Worm (Caenorhabditis elegans) whole organism, L3 larva: Measurements from ENCODE around the gene rom-2.
A peak's percentile ranks its signal among the peaks of the same experiment; 100 is the strongest.

Experiments used
- R02D3.7 ChIP-seq: fragments of 150-350 bp; optimal IDR thresholded peaks from 2 replicates; lab custom pipeline; 2014; ENCODE audit warnings: missing biosample characterization, missing genetic modification characterization
- ZK546.5 ChIP-seq: sonication (generic microtip); optimal IDR thresholded peaks from 2 replicates; lab custom pipeline; 2017; ENCODE audit warnings: missing biosample characterization, missing genetic modification characterization
- aly-2 ChIP-seq: fragments of 150-350 bp; optimal IDR thresholded peaks from 2 replicates; lab custom pipeline; 2014; ENCODE audit warnings: missing biosample characterization, missing genetic modification characterization
- ama-1 ChIP-seq: fragments of 150-350 bp; optimal IDR thresholded peaks from 2 replicates; lab custom pipeline; 2018
- ceh-16 ChIP-seq: sonication (generic microtip); optimal IDR thresholded peaks from 2 replicates; lab custom pipeline; 2017; ENCODE audit warnings: missing biosample characterization, missing genetic modification characterization
- ceh-28 ChIP-seq: fragments of 150-350 bp; optimal IDR thresholded peaks from 2 replicates; lab custom pipeline; 2014; ENCODE audit warnings: missing biosample characterization, missing genetic modification reagents, missing genetic modification characterization
- ceh-82 ChIP-seq: fragments of 150-350 bp; optimal IDR thresholded peaks from 2 replicates; lab custom pipeline; 2014; ENCODE audit warnings: missing biosample characterization, missing genetic modification characterization
- ceh-9 ChIP-seq: sonication (generic microtip); optimal IDR thresholded peaks from 2 replicates; lab custom pipeline; 2018; ENCODE audit warnings: missing biosample characterization, missing genetic modification characterization
- daf-12 ChIP-seq: fragments of 150-350 bp; optimal IDR thresholded peaks from 2 replicates; lab custom pipeline; 2014; ENCODE audit warnings: missing biosample characterization, missing genetic modification reagents, missing genetic modification characterization
- egl-27 ChIP-seq: sonication (generic microtip); optimal IDR thresholded peaks from 4 replicates; lab custom pipeline; 2017; ENCODE audit warnings: missing biosample characterization, missing genetic modification reagents, missing genetic modification characterization
- egl-5 ChIP-seq: fragments of 150-350 bp; optimal IDR thresholded peaks from 2 replicates; lab custom pipeline; 2017; ENCODE audit warnings: missing biosample characterization, missing genetic modification reagents, missing genetic modification characterization, inconsistent platforms
- elt-1 ChIP-seq: fragments of 150-350 bp; optimal IDR thresholded peaks from 2 replicates; lab custom pipeline; 2014; ENCODE audit warnings: missing biosample characterization, missing genetic modification characterization
- elt-2 ChIP-seq: sonication (generic microtip); optimal IDR thresholded peaks from 2 replicates; lab custom pipeline; 2016; ENCODE audit warnings: missing genetic modification reagents, mild to moderate bottlenecking, missing genetic modification characterization, missing compliant biosample characterization
- elt-3 ChIP-seq, 3 experiments: fragments of 150-350 bp in 1 of 3; sonication (generic microtip) in 2 of 3; optimal IDR thresholded peaks; 2 replicates in 2 of 3; 4 replicates in 1 of 3; lab custom pipeline; 2014 to 2017; ENCODE audit warnings: missing biosample characterization in 3 of 3, missing genetic modification characterization in 3 of 3
- eor-1 ChIP-seq, 2 experiments: fragments of 150-350 bp; optimal IDR thresholded peaks; 2 replicates each; lab custom pipeline; 2014 to 2018; ENCODE audit warnings: missing biosample characterization in 2 of 2, missing genetic modification characterization in 2 of 2
- fkh-10 ChIP-seq: sonication (generic microtip); optimal IDR thresholded peaks from 2 replicates; lab custom pipeline; 2017; ENCODE audit warnings: missing biosample characterization, missing genetic modification reagents, missing genetic modification characterization
- fkh-2 ChIP-seq: fragments of 150-350 bp; optimal IDR thresholded peaks from 2 replicates; lab custom pipeline; 2014; ENCODE audit warnings: missing biosample characterization, missing genetic modification reagents, missing genetic modification characterization
- fos-1 ChIP-seq: fragments of 150-350 bp; optimal IDR thresholded peaks from 2 replicates; lab custom pipeline; 2014; ENCODE audit warnings: missing biosample characterization, missing genetic modification characterization
- hmg-11 ChIP-seq: sonication (generic microtip); optimal IDR thresholded peaks from 2 replicates; lab custom pipeline; 2016; ENCODE audit warnings: missing genetic modification characterization, missing compliant biosample characterization
- jun-1 ChIP-seq: fragments of 150-350 bp; optimal IDR thresholded peaks from 2 replicates; lab custom pipeline; 2014; ENCODE audit warnings: missing biosample characterization, missing genetic modification reagents, missing genetic modification characterization
- lin-15B ChIP-seq: fragments of 150-350 bp; optimal IDR thresholded peaks from 2 replicates; lab custom pipeline; 2014; ENCODE audit warnings: missing biosample characterization, missing genetic modification characterization
- lin-39 ChIP-seq: fragments of 150-350 bp; optimal IDR thresholded peaks from 2 replicates; lab custom pipeline; 2018; ENCODE audit warnings: missing biosample characterization, missing genetic modification reagents, missing genetic modification characterization
- lsy-12 ChIP-seq: sonication (generic microtip); optimal IDR thresholded peaks from 2 replicates; lab custom pipeline; 2016; ENCODE audit warnings: mild to moderate bottlenecking, missing genetic modification characterization, missing compliant biosample characterization
- mdl-1 ChIP-seq: fragments of 150-350 bp; optimal IDR thresholded peaks from 2 replicates; lab custom pipeline; 2014; ENCODE audit warnings: missing biosample characterization, missing genetic modification characterization
- mml-1 ChIP-seq: fragments of 150-350 bp; sonication (generic microtip); optimal IDR thresholded peaks from 3 replicates; lab custom pipeline; 2014; ENCODE audit warnings: missing biosample characterization, missing genetic modification characterization
- nfya-1 ChIP-seq: sonication (generic microtip); optimal IDR thresholded peaks from 2 replicates; lab custom pipeline; 2017; ENCODE audit warnings: missing genetic modification characterization, mild to moderate bottlenecking, missing compliant biosample characterization, antibody characterized with exemption, moderate library complexity; ENCODE audit not compliant: insufficient read depth
- nhr-11 ChIP-seq: fragments of 150-350 bp; optimal IDR thresholded peaks from 2 replicates; lab custom pipeline; 2014; ENCODE audit warnings: missing biosample characterization, missing genetic modification characterization
- nhr-12 ChIP-seq: fragments of 150-350 bp; optimal IDR thresholded peaks from 2 replicates; lab custom pipeline; 2014; ENCODE audit warnings: missing biosample characterization, missing genetic modification characterization
- nhr-23 ChIP-seq: fragments of 150-350 bp; optimal IDR thresholded peaks from 2 replicates; lab custom pipeline; 2014; ENCODE audit warnings: missing biosample characterization, missing genetic modification reagents, missing genetic modification characterization
- nhr-237 ChIP-seq: fragments of 150-350 bp; optimal IDR thresholded peaks from 2 replicates; lab custom pipeline; 2014; ENCODE audit warnings: missing biosample characterization, missing genetic modification characterization
- nhr-25 ChIP-seq: sonication (generic microtip); optimal IDR thresholded peaks from 2 replicates; lab custom pipeline; 2017; ENCODE audit warnings: missing biosample characterization, missing genetic modification characterization
- nhr-28 ChIP-seq: fragments of 150-350 bp; optimal IDR thresholded peaks from 2 replicates; lab custom pipeline; 2014; ENCODE audit warnings: missing biosample characterization, missing genetic modification characterization
- nhr-43 ChIP-seq: sonication (generic microtip); optimal IDR thresholded peaks from 2 replicates; lab custom pipeline; 2016; ENCODE audit warnings: mild to moderate bottlenecking, missing genetic modification characterization, missing compliant biosample characterization; ENCODE audit not compliant: poor library complexity, severe bottlenecking
- nhr-67 ChIP-seq: fragments of 150-350 bp; optimal IDR thresholded peaks from 2 replicates; lab custom pipeline; 2014; ENCODE audit warnings: missing biosample characterization, missing genetic modification characterization
- nhr-76 ChIP-seq: fragments of 150-350 bp; sonication (generic microtip); optimal IDR thresholded peaks from 5 replicates; lab custom pipeline; 2014; ENCODE audit warnings: missing biosample characterization, missing genetic modification characterization
- nhr-77 ChIP-seq: fragments of 150-350 bp; optimal IDR thresholded peaks from 2 replicates; lab custom pipeline; 2014; ENCODE audit warnings: missing biosample characterization, missing genetic modification characterization
- pha-4 ChIP-seq: fragments of 150-350 bp; optimal IDR thresholded peaks from 2 replicates; lab custom pipeline; 2014; ENCODE audit warnings: missing biosample characterization, missing genetic modification reagents, missing genetic modification characterization
- pqm-1 ChIP-seq: fragments of 150-350 bp; optimal IDR thresholded peaks from 2 replicates; lab custom pipeline; 2017; ENCODE audit warnings: missing biosample characterization, missing genetic modification characterization, inconsistent platforms
- sea-2 ChIP-seq: fragments of 150-350 bp; sonication (generic microtip); optimal IDR thresholded peaks from 4 replicates; lab custom pipeline; 2014; ENCODE audit warnings: missing biosample characterization, missing genetic modification reagents, missing genetic modification characterization
- skn-1 ChIP-seq: fragments of 150-350 bp; optimal IDR thresholded peaks from 2 replicates; lab custom pipeline; 2014; ENCODE audit warnings: missing biosample characterization, missing genetic modification characterization
- snpc-4 ChIP-seq: fragments of 150-350 bp; optimal IDR thresholded peaks from 2 replicates; lab custom pipeline; 2014; ENCODE audit warnings: missing biosample characterization, missing genetic modification characterization
- tbx-2 ChIP-seq: sonication (generic microtip); optimal IDR thresholded peaks from 2 replicates; lab custom pipeline; 2016; ENCODE audit warnings: mild to moderate bottlenecking, missing genetic modification characterization, missing compliant biosample characterization
- unc-39 ChIP-seq: sonication (generic microtip); optimal IDR thresholded peaks from 4 replicates; lab custom pipeline; 2017; ENCODE audit warnings: missing biosample characterization, missing genetic modification characterization
- unc-62 ChIP-seq: fragments of 150-350 bp; sonication (generic microtip); optimal IDR thresholded peaks from 4 replicates; lab custom pipeline; 2014; ENCODE audit warnings: missing biosample characterization, missing genetic modification reagents, missing genetic modification characterization
- zag-1 ChIP-seq: fragments of 150-350 bp; optimal IDR thresholded peaks from 2 replicates; lab custom pipeline; 2014; ENCODE audit warnings: missing biosample characterization, missing genetic modification characterization
- ztf-11 ChIP-seq: fragments of 150-350 bp; optimal IDR thresholded peaks from 2 replicates; lab custom pipeline; 2014; ENCODE audit warnings: missing biosample characterization, missing genetic modification characterization
- ztf-4 ChIP-seq: fragments of 150-350 bp; optimal IDR thresholded peaks from 2 replicates; lab custom pipeline; 2014; ENCODE audit warnings: missing biosample characterization, missing genetic modification characterization

rom-2 gene

DNA sequence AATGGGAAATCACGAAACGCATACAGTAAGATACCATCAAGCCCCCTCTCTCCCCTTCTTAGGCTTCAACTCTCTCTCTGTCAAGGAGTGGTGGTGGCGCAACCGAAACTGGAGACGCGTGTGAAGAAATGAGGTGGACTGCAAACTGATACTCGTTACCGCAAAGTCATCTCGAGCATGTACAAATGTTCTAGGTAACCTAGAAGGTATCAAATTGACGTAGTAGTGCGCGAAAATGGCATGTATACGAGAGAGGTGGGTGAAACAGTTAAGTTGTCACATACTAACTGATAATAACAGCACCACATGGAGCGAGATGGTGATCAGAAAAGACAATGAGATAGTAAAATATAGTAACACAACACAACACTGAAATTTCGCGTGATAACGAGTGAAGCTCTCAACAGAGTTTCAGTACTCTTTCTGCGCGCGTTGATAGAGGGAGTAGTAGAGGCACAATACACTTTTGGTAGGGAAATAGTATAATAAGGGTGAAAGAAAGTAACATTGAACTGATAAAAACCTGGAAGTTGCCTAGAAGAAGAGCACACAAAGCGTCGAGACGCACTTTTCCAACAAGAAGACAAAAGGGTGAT, 42.8 kb upstream of the rom-2 start (continued):
- no peak for TF ChIP-seq egl-5 (tag; lab: Kevin White, UChicago)
- TF ChIP-seq ceh-16, result no peak
- no peak for TF ChIP-seq tbx-2 (tag; lab: Kevin White, UChicago)

DNA sequence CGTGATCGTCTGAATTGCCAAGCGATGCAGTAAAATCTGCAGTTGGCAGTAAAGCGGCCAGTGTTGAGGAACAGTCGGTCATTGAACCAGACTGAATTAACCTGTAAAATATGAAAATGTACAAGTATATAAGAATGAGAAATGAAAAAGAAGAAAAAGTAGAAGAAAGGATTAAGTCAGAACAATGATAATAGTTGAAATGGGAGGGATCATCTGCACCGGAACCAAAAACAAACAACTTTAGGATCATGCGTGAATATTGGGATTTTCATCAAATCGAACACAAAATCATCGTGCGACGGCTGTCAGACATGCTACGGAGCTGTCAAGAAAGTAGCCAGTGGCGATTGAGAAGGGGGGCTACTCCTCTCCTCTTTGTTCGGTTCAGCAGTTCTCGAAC, 41.6 kb upstream of the rom-2 start, which contains the start of gene gei-13:
gei-13 (minus strand) TSS at position 101 of the 400 bp plus-strand sequence.
- no peak for TF ChIP-seq nfya-1 (tag; lab: Kevin White, UChicago)
- no peak for TF ChIP-seq egl-5 (tag; lab: Kevin White, UChicago)
- TF ChIP-seq nhr-77 (tag; lab: Kevin White, UChicago), result no peak
- no peak for TF ChIP-seq ceh-82 (tag; lab: Kevin White, UChicago)
- no peak for TF ChIP-seq nhr-237 (tag; lab: Kevin White, UChicago)
- TF ChIP-seq ceh-9, result no peak

DNA sequence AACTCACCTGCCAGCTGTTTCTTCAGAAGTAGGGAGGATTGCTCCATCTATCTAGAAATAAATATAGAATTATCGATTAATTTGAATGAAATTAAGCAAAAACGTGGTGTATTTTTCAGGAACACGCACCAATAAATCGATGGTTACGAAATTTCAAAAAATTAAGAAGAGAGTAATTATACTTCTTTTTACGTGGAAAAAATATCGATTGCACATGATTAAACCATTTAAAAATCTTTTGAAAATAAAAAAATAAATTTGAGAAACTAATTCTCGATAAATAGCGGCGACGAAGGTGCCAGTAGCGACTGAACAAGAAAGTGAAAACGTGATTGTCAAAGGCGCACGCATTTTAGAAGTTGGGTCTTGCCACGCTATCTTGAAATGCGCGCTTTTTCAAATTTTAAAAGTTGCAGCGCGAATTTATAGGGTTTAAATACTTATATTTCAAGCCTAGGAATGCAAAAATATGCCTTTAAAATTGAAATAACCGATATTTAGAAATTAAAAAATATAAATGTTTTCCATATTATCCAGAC, 35.7 kb upstream of the rom-2 start, which contains the start of gene ubc-7:
ubc-7 (minus strand) TSS at position 51 of the 539 bp plus-strand sequence.
- TF ChIP-seq mml-1 (tag; lab: Kevin White, UChicago) (no peak), nhr-28 (no peak), sea-2 (GFP tag; lab: Kevin White, UChicago) (no peak), nhr-43 (tag; lab: Kevin White, UChicago) (peak; percentile 62), nhr-237 (tag; lab: Kevin White, UChicago) (no peak), elt-2 (tag; lab: Kevin White, UChicago) (peak; percentile 47), nhr-11 (tag; lab: Kevin White, UChicago) (no peak), jun-1 (tag; lab: Kevin White, UChicago) (peak; percentile 35), lin-15B (tag; lab: Kevin White, UChicago) (peak; percentile 87), snpc-4 (tag; lab: Kevin White, UChicago) (peak; percentile 57), fkh-10 (GFP tag; lab: Kevin White, UChicago) (no peak), R02D3.7 (tag; lab: Kevin White, UChicago) (peak; percentile 26), skn-1 (tag; lab: Kevin White, UChicago) (peak; percentile 53), daf-12 (tag; lab: Kevin White, UChicago) (no peak), egl-5 (tag; lab: Kevin White, UChicago) (peak; percentile 95), nhr-67 (no peak), nhr-76 (tag; lab: Kevin White, UChicago) (no peak), pha-4 (tag; lab: Kevin White, UChicago) (peak; percentile 95), nhr-25 (peak; percentile 69), lsy-12 (tag; lab: Kevin White, UChicago) (peak; percentile 36), egl-27 (tag; lab: Kevin White, UChicago) (no peak), elt-3 (tag; optimal IDR thresholded peaks at IDR 0.05; lab: Kevin White, UChicago) (no peak), zag-1 (tag; lab: Kevin White, UChicago) (no peak), nhr-12 (no peak), eor-1 (tag; optimal IDR thresholded peaks at IDR 0.05; lab: Kevin White, UChicago) (no peak), unc-39 (tag; lab: Kevin White, UChicago) (no peak), ceh-16 (no peak), hmg-11 (peak; percentile 76), elt-1 (tag; lab: Kevin White, UChicago) (peak; percentile 12), mdl-1 (peak; percentile 51), nfya-1 (tag; lab: Kevin White, UChicago) (peak; percentile 92), pqm-1 (tag; lab: Kevin White, UChicago) (no peak), ceh-82 (tag; lab: Kevin White, UChicago) (peak; percentile 57), nhr-77 (tag; lab: Kevin White, UChicago) (no peak), ama-1 (no peak), ztf-4 (tag; lab: Kevin White, UChicago) (no peak), lin-39 (tag; lab: Kevin White, UChicago) (peak; percentile 71), fos-1 (tag; lab: Kevin White, UChicago) (no peak), ceh-9 (no peak), aly-2 (tag; lab: Kevin White, UChicago) (no peak), ZK546.5 (tag; lab: Kevin White, UChicago) (no peak), unc-62 (GFP tag; lab: Kevin White, UChicago) (no peak), ceh-28 (tag; lab: Kevin White, UChicago) (peak; percentile 47), fkh-2 (no peak), nhr-23 (peak; percentile 92), ztf-11 (tag; lab: Kevin White, UChicago) (no peak), tbx-2 (tag; lab: Kevin White, UChicago) (peak; percentile 5)
- TF ChIP-seq, all 47 proteins: peak for 20
